Worm (Caenorhabditis elegans): ENCODE measurements around the gene sre-2.

DNA sequence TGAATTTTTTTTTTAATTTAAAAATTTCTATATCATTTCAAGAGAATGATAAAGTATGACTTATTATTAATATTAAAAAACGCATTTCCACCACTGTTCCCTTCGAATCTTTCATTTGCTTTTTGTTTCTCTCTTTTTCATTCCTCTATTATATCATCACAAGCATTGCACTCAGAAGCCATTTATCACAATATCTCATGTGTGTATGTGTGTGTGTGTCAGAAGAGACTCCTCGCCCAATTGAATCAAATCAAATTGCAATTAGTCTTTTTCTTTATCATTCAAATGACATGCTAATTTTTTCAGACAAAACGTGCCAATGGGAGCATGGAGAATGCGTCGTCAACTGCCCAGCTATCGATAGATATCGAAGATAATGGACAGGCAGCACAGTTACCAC, 14.2 kb upstream of the sre-2 start, which contains the start of gene unc-105:
- no peak for TF ChIP-seq tab-1 (GFP tag; IDR thresholded peaks at IDR 0.05)
- TF ChIP-seq klf-2 (GFP tag; conservative IDR thresholded peaks at IDR 0.05): no peak
- TF ChIP-seq ref-1 (GFP tag; conservative IDR thresholded peaks at IDR 0.05): no peak
- no peak for TF ChIP-seq T22C8.4 (GFP tag; IDR thresholded peaks at IDR 0.05)
- no peak for TF ChIP-seq cog-1 (tag; optimal IDR thresholded peaks at IDR 0.05)
- TF ChIP-seq flt-1 (GFP tag; IDR thresholded peaks at IDR 0.05): no peak
- no peak for TF ChIP-seq ztf-23 (GFP tag; IDR thresholded peaks at IDR 0.05)
